Worm (Caenorhabditis elegans) whole organism, early embryonic: ENCODE data around the gene F26F2.13.

Source experiments
- B0310.2 ChIP-seq: sonication (generic microtip); optimal IDR thresholded peaks from 2 replicates; lab custom pipeline; 2016; ENCODE audit warnings: mild to moderate bottlenecking, missing genetic modification characterization, missing compliant biosample characterization
- F13C5.2 ChIP-seq: sonication (generic microtip); optimal IDR thresholded peaks from 2 replicates; lab custom pipeline; 2017; ENCODE audit warnings: mild to moderate bottlenecking, missing genetic modification characterization, inconsistent platforms, missing compliant biosample characterization
- aly-1 ChIP-seq: sonication (generic microtip); optimal IDR thresholded peaks from 2 replicates; lab custom pipeline; 2016; ENCODE audit warnings: missing genetic modification characterization, missing compliant biosample characterization
- ama-1 ChIP-seq: fragments of 150-350 bp; optimal IDR thresholded peaks from 2 replicates; lab custom pipeline; 2014
- ceh-13 ChIP-seq: fragments of 200-800 bp; sonication (Bioruptor generic); optimal IDR thresholded peaks from 2 replicates; lab custom pipeline; 2018; ENCODE audit warnings: mild to moderate bottlenecking, missing genetic modification characterization, missing compliant biosample characterization
- ceh-36 ChIP-seq: sonication (generic microtip); optimal IDR thresholded peaks from 2 replicates; lab custom pipeline; 2016; ENCODE audit warnings: missing genetic modification characterization, inconsistent platforms, missing compliant biosample characterization
- ets-7 ChIP-seq: sonication (generic microtip); optimal IDR thresholded peaks from 2 replicates; lab custom pipeline; 2016; ENCODE audit warnings: missing genotype, missing genetic modification characterization, missing compliant biosample characterization
- flt-1 ChIP-seq: fragments of 200-800 bp; sonication (Bioruptor generic); IDR thresholded peaks from 2 replicates; pipeline ENCODE4 v1.3.6; 2022; ENCODE audit warnings: missing genetic modification characterization, missing compliant biosample characterization
- hmbx-1 ChIP-seq: sonication (generic microtip); optimal IDR thresholded peaks from 2 replicates; lab custom pipeline; 2016; ENCODE audit warnings: mild to moderate bottlenecking, missing genetic modification characterization, missing compliant biosample characterization
- hmg-4 ChIP-seq: fragments of 200-800 bp; sonication (Bioruptor generic); optimal IDR thresholded peaks from 2 replicates; lab custom pipeline; 2018; ENCODE audit warnings: mild to moderate bottlenecking, missing genetic modification characterization, missing compliant biosample characterization
- hnd-1 ChIP-seq: sonication (generic microtip); optimal IDR thresholded peaks from 2 replicates; lab custom pipeline; 2016; ENCODE audit warnings: missing genetic modification characterization, missing compliant biosample characterization
- pes-1 ChIP-seq: fragments of 200-800 bp; sonication (Bioruptor generic); IDR thresholded peaks from 2 replicates; pipeline ENCODE4 v1.3.6; 2022; ENCODE audit warnings: missing genetic modification reagents, missing genetic modification characterization, missing compliant biosample characterization
- scrt-1 ChIP-seq: fragments of 200-800 bp; sonication (Bioruptor generic); IDR thresholded peaks from 2 replicates; pipeline ENCODE4 v1.3.6; 2022; ENCODE audit warnings: missing genetic modification characterization, missing compliant biosample characterization
- sea-1 ChIP-seq: fragments of 200-800 bp; sonication (Bioruptor generic); conservative IDR thresholded peaks from 2 replicates; pipeline ENCODE4 v1.3.6; 2022; ENCODE audit warnings: missing genetic modification characterization, missing compliant biosample characterization
- tbx-11 ChIP-seq: fragments of 200-800 bp; sonication (Bioruptor generic); IDR thresholded peaks from 2 replicates; pipeline ENCODE4 v1.3.6; 2022; ENCODE audit warnings: missing genetic modification characterization, missing compliant biosample characterization
- tbx-37 ChIP-seq: fragments of 200-800 bp; sonication (Bioruptor generic); conservative IDR thresholded peaks from 2 replicates; pipeline ENCODE4 v1.3.6; 2022; ENCODE audit warnings: missing genetic modification reagents, missing genetic modification characterization, missing compliant biosample characterization
- tra-4 ChIP-seq: sonication (generic microtip); optimal IDR thresholded peaks from 2 replicates; lab custom pipeline; 2017; ENCODE audit warnings: missing genetic modification characterization, missing compliant biosample characterization

The F26F2.13 gene

DNA sequence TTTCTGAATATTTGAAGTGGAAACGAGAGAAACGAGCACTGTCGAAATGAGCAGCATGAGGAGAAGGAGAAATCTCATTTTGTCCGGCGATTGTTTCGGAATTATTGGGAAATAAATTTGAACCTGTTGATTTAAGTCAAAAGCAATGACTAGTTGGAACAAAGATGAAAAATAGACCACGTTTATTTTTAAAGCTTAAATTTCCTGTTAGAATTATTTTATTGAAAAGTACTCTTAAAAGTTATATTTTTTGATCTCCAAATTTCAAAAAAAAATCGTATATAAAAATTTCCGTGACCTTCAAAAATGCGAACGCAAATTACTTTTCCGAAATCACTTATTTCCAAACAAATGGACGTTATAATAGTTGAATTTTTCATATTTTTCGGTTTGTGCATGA is 31.5 kb downstream of the F26F2.13 start, which contains the start of gene F26F2.11:
Gene F26F2.11 (minus strand): TSS at position 101 of the 400 bp plus-strand sequence.
- TF ChIP-seq tbx-37 (GFP tag; lab: Robert Waterston, UW) (no peak), aly-1 (tag; lab: Kevin White, UChicago) (no peak), ceh-13 (no peak), tra-4 (tag; lab: Kevin White, UChicago) (no peak), scrt-1 (GFP tag; lab: Robert Waterston, UW) (no peak), ceh-36 (no peak), pes-1 (GFP tag; lab: Robert Waterston, UW) (no peak), hmg-4 (GFP tag; lab: Kevin White, UChicago) (no peak), flt-1 (no peak), ets-7 (tag; lab: Kevin White, UChicago) (no peak), hnd-1 (tag; lab: Kevin White, UChicago) (no peak), sea-1 (no peak), ama-1 (lab: Kevin White, UChicago) (no peak), hmbx-1 (tag; lab: Kevin White, UChicago) (no peak), F13C5.2 (tag; lab: Kevin White, UChicago) (no peak), tbx-11 (GFP tag; lab: Robert Waterston, UW) (no peak), B0310.2 (tag; lab: Kevin White, UChicago) (no peak)

DNA sequence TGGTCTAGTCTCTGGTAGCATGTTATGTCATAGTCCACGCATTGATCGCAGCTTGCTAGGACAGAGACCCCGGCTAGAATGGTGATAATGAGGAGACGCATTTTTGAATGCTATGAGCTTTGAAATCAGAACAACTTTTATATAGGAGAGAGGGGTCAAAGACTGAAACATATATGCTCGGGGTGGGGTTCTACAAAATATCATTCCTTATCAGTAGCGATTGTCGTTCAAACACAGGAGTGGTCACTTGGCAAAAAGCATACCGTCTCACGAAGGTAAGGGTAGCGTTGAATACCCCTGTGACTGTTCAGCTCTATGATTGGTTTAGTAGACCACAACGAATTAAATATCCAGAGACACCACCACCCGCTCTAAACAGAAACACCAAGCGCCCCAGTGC is 32.9 kb downstream of the F26F2.13 start, which contains the start of gene F46B3.1:
Gene F46B3.1 (minus strand): TSS at position 101 of the 400 bp plus-strand sequence.
- TF ChIP-seq ceh-36 (no peak), pes-1 (GFP tag; lab: Robert Waterston, UW) (no peak), ets-7 (tag; lab: Kevin White, UChicago) (no peak), ceh-13 (no peak), tbx-37 (GFP tag; lab: Robert Waterston, UW) (no peak)

DNA sequence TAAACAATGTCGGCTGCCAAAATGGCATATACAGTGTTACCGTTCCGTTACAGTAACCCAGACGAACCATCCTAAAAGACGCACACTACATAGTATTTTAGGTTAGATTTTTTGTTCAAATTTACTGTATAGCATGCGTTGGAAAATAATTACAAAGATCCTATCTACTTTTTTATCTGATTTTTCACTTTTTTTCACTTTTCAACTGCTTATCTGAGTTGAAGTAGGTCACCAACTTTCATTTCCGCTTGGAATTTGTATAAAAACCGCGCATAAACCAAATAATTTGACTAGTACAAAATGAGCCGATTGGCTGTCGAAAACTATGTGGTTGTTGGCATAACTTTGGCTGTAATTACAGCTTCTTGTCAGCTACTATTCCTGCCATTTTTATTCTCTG is 35.6 kb downstream of the F26F2.13 start, which contains the start of gene col-163:
Gene col-163 (plus strand): TSS at position 301 of the 400 bp plus-strand sequence.
- TF ChIP-seq scrt-1 (GFP tag; lab: Robert Waterston, UW) (no peak), ceh-13 (no peak), ama-1 (lab: Kevin White, UChicago) (no peak), tbx-11 (GFP tag; lab: Robert Waterston, UW) (no peak), tra-4 (tag; lab: Kevin White, UChicago) (no peak), ets-7 (tag; lab: Kevin White, UChicago) (no peak), ceh-36 (no peak)

DNA sequence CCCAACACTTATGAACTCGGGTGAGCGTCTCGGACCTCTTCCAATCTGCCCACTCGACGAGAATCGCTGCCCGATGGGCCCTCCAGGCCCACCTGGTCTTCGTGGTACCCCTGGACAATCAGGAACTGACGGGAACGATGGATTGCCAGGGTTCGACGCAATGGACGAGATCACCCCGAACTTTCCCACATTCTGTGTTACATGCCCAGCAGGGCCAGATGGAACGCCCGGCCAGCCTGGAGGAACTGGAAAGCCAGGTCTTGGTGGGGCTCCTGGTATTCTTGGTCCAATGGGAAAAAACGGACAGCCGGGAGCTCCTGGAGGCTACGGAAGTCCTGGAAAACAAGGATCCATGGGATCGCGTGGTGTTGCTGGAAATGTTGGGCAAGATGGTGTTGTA is 36.5 kb downstream of the F26F2.13 start:
- TF ChIP-seq aly-1 (tag; lab: Kevin White, UChicago) = no peak
- TF ChIP-seq ceh-36 = no peak
- no peak for TF ChIP-seq sea-1
- TF ChIP-seq B0310.2 (tag; lab: Kevin White, UChicago) = no peak
- no peak for TF ChIP-seq tra-4 (tag; lab: Kevin White, UChicago)

ce11 chrV:20603014-20603413 is 38.9 kb downstream of the F26F2.13 start, which contains the start of gene ttr-11:
Gene ttr-11, plus strand, starts transcription at chrV:20603314.
- no peak for TF ChIP-seq ets-7 (tag; lab: Kevin White, UChicago)
- TF ChIP-seq scrt-1 (GFP tag; lab: Robert Waterston, UW) = no peak
- no peak for TF ChIP-seq aly-1 (tag; lab: Kevin White, UChicago)
- no peak for TF ChIP-seq sea-1
- no peak for TF ChIP-seq B0310.2 (tag; lab: Kevin White, UChicago)
- TF ChIP-seq F13C5.2 (tag; lab: Kevin White, UChicago) = no peak
- TF ChIP-seq tra-4 (tag; lab: Kevin White, UChicago) = no peak
- TF ChIP-seq pes-1 (GFP tag; lab: Robert Waterston, UW) = no peak
- TF ChIP-seq hnd-1 (tag; lab: Kevin White, UChicago) = no peak
- TF ChIP-seq hmg-4 (GFP tag; lab: Kevin White, UChicago) = no peak
- TF ChIP-seq ama-1 (lab: Kevin White, UChicago) = no peak
- TF ChIP-seq tbx-37 (GFP tag; lab: Robert Waterston, UW) = no peak

ce11 chrV:20604606-20605155 is 40.5 kb downstream of the F26F2.13 start, which contains the start of gene ttr-57:
Gene ttr-57, plus strand, starts transcription at chrV:20605105.
- TF ChIP-seq hmbx-1 (tag; lab: Kevin White, UChicago) = no peak
- peak; percentile 36; the same call in 1 of the 2 replicates for TF ChIP-seq pes-1 (GFP tag; lab: Robert Waterston, UW)

DNA sequence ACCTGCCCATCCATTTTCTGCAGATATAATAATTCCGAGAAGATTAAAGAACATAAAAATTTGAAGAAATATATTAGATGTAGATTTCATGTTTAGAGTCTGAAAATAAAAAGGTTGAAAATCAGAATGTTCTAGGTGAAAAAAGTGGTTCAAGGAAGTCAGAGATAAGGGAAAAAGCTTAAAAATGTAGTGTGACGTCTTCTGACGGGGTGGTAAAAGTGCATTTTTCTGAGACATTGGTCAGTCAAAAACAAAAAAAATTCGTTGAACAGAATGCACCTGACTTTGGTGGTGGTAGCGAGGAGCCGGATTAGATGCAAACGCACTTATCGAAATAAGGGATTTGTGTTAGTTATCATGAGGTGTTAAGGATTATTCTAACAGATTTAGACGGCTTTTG is 42.5 kb downstream of the F26F2.13 start, which contains the start of gene F46B3.23:
Gene F46B3.23 (minus strand): TSS at position 101 of the 400 bp plus-strand sequence.
- TF ChIP-seq ets-7 (tag; lab: Kevin White, UChicago) (no peak), tbx-37 (GFP tag; lab: Robert Waterston, UW) (no peak), pes-1 (GFP tag; lab: Robert Waterston, UW) (no peak), ceh-36 (no peak), tra-4 (tag; lab: Kevin White, UChicago) (no peak), F13C5.2 (tag; lab: Kevin White, UChicago) (no peak), tbx-11 (GFP tag; lab: Robert Waterston, UW) (no peak), B0310.2 (tag; lab: Kevin White, UChicago) (no peak), sea-1 (no peak), hmg-4 (GFP tag; lab: Kevin White, UChicago) (no peak), flt-1 (no peak), ceh-13 (no peak), scrt-1 (GFP tag; lab: Robert Waterston, UW) (no peak), ama-1 (lab: Kevin White, UChicago) (no peak), aly-1 (tag; lab: Kevin White, UChicago) (no peak)

- TF ChIP-seq scrt-1 (GFP tag; lab: Robert Waterston, UW) (no peak), hmbx-1 (tag; lab: Kevin White, UChicago) (no peak), pes-1 (GFP tag; lab: Robert Waterston, UW) (no peak), ets-7 (tag; lab: Kevin White, UChicago) (no peak), ceh-36 (no peak)
Measured at ce11 chrV:20608688-20609087, 44.5 kb downstream of the F26F2.13 start, which contains the start of gene ttr-12. Gene ttr-12, minus strand, starts transcription at chrV:20608788.
